Fruit fly (Drosophila melanogaster) whole organism, embryonic: Measurements from ENCODE around the gene POLDIP2.

Source experiments
- CG11247 ChIP-seq: fragments of 200-800 bp; sonication (Bioruptor generic); IDR thresholded peaks from 2 replicates; pipeline ENCODE4 v1.3.6; 2022; ENCODE audit warnings: missing biosample characterization, missing genetic modification characterization
- CG11456 ChIP-seq: fragments of 200-800 bp; sonication (Bioruptor generic); IDR thresholded peaks from 3 replicates; pipeline ENCODE4 v1.3.6; 2022; ENCODE audit warnings: missing biosample characterization, missing genetic modification characterization
- CG15269 ChIP-seq: fragments of 200-800 bp; sonication (Bioruptor generic); optimal IDR thresholded peaks from 2 replicates; lab custom pipeline; 2018; ENCODE audit warnings: missing biosample characterization, mild to moderate bottlenecking, missing genetic modification characterization, moderate library complexity
- CG15479 ChIP-seq: fragments of 200-800 bp; sonication (Bioruptor generic); optimal IDR thresholded peaks from 3 replicates; lab custom pipeline; 2019; ENCODE audit warnings: missing biosample characterization, mild to moderate bottlenecking, missing genetic modification characterization, moderate library complexity
- CG16863 ChIP-seq: fragments of 200-800 bp; sonication (Bioruptor generic); optimal IDR thresholded peaks from 3 replicates; lab custom pipeline; 2016; ENCODE audit warnings: missing biosample characterization, missing genetic modification characterization
- CG17328 ChIP-seq: fragments of 200-800 bp; sonication (Bioruptor generic); IDR thresholded peaks from 2 replicates; pipeline ENCODE4 v1.3.6; 2022; ENCODE audit warnings: missing biosample characterization, missing genetic modification characterization
- CG17385 ChIP-seq: fragments of 200-800 bp; sonication (Bioruptor generic); optimal IDR thresholded peaks from 3 replicates; lab custom pipeline; 2018; ENCODE audit warnings: missing biosample characterization, mild to moderate bottlenecking, missing genetic modification characterization
- CG18619 ChIP-seq: fragments of 200-800 bp; sonication (Bioruptor generic); optimal IDR thresholded peaks from 3 replicates; lab custom pipeline; 2017; ENCODE audit warnings: missing biosample characterization, mild to moderate bottlenecking, missing genetic modification characterization
- CG18764 ChIP-seq: fragments of 200-800 bp; sonication (Bioruptor generic); optimal IDR thresholded peaks from 3 replicates; lab custom pipeline; 2016; ENCODE audit warnings: missing biosample characterization, missing genetic modification characterization
- CG31365 ChIP-seq: fragments of 200-800 bp; sonication (Bioruptor generic); optimal IDR thresholded peaks from 2 replicates; lab custom pipeline; 2018; ENCODE audit warnings: missing biosample characterization, mild to moderate bottlenecking, missing genetic modification characterization
- CG34224 ChIP-seq: fragments of 200-800 bp; sonication (Bioruptor generic); IDR thresholded peaks from 3 replicates; pipeline ENCODE4 v1.3.6; 2022; ENCODE audit warnings: missing biosample characterization, missing genetic modification characterization; ENCODE audit not compliant: partially characterized antibody
- CG34376 ChIP-seq: fragments of 200-800 bp; sonication (Bioruptor generic); optimal IDR thresholded peaks from 2 replicates; lab custom pipeline; 2018; ENCODE audit warnings: missing biosample characterization, mild to moderate bottlenecking, missing genetic modification characterization
- CG5953 ChIP-seq: fragments of 200-800 bp; sonication (Bioruptor generic); IDR thresholded peaks from 2 replicates; pipeline ENCODE4 v1.3.6; 2022; ENCODE audit warnings: missing biosample characterization, missing genetic modification characterization
- CG6175 ChIP-seq: fragments of 200-800 bp; sonication (Bioruptor generic); IDR thresholded peaks from 3 replicates; pipeline ENCODE4 v1.3.6; 2022; ENCODE audit warnings: missing biosample characterization, missing genetic modification characterization
- CG7271 ChIP-seq: fragments of 200-800 bp; sonication (Bioruptor generic); optimal IDR thresholded peaks from 2 replicates; lab custom pipeline; 2018; ENCODE audit warnings: missing biosample characterization, mild to moderate bottlenecking, missing genetic modification characterization, moderate library complexity
- Dbx ChIP-seq: fragments of 200-800 bp; sonication (Bioruptor generic); IDR thresholded peaks from 3 replicates; pipeline ENCODE4 v1.3.6; 2022; ENCODE audit warnings: missing biosample characterization, missing genetic modification characterization
- Deaf1 ChIP-seq: fragments of 200-800 bp; optimal IDR thresholded peaks from 3 replicates; lab custom pipeline; 2019; ENCODE audit warnings: missing biosample characterization, mild to moderate bottlenecking, missing genetic modification characterization, moderate library complexity
- Dip3 ChIP-seq: fragments of 200-800 bp; sonication (Bioruptor generic); optimal IDR thresholded peaks from 3 replicates; lab custom pipeline; 2016; ENCODE audit warnings: missing biosample characterization, missing genetic modification characterization
- Dll ChIP-seq: fragments of 200-800 bp; sonication (Bioruptor generic); IDR thresholded peaks from 4 replicates; pipeline ENCODE4 v1.3.6; 2022; ENCODE audit warnings: missing biosample characterization, missing genetic modification characterization; ENCODE audit not compliant: partially characterized antibody
- E2f2 ChIP-seq: fragments of 200-800 bp; sonication (Bioruptor generic); IDR thresholded peaks from 2 replicates; pipeline ENCODE4 v1.3.6; 2022; ENCODE audit warnings: missing biosample characterization, missing genetic modification characterization
- Eip74EF ChIP-seq, 2 experiments: fragments of 200-800 bp in 1 of 2; fragments of >200 bp in 1 of 2; sonication (Bioruptor generic) in 1 of 2; optimal IDR thresholded peaks; 2 replicates each; lab custom pipeline; 2017 to 2019; ENCODE audit warnings: missing biosample characterization in 2 of 2, missing genetic modification characterization in 2 of 2, mild to moderate bottlenecking in 1 of 2, moderate library complexity in 1 of 2
- Elba2 ChIP-seq: fragments of 200-800 bp; sonication (Bioruptor generic); optimal IDR thresholded peaks from 3 replicates; lab custom pipeline; 2016; ENCODE audit warnings: missing biosample characterization, missing genetic modification characterization
- Gug ChIP-seq: fragments of 200-800 bp; sonication (Bioruptor generic); IDR thresholded peaks from 4 replicates; pipeline ENCODE4 v1.3.6; 2022; ENCODE audit warnings: missing biosample characterization, missing genetic modification characterization
- HLHmδ ChIP-seq: fragments of 200-800 bp; sonication (Bioruptor generic); optimal IDR thresholded peaks from 2 replicates; lab custom pipeline; 2018; ENCODE audit warnings: missing biosample characterization, mild to moderate bottlenecking, missing genetic modification characterization, moderate library complexity
- Hr78 ChIP-seq, 2 experiments: fragments of 200-800 bp in 1 of 2; fragments of >200 bp in 1 of 2; sonication (Bioruptor generic) in 1 of 2; optimal IDR thresholded peaks; 2 replicates each; lab custom pipeline; 2017 to 2019; ENCODE audit warnings: missing biosample characterization in 2 of 2, missing genetic modification characterization in 2 of 2, mild to moderate bottlenecking in 1 of 2, moderate library complexity in 1 of 2
- MESR4 ChIP-seq: fragments of 200-800 bp; sonication (Bioruptor generic); optimal IDR thresholded peaks from 2 replicates; lab custom pipeline; 2018; ENCODE audit warnings: missing biosample characterization, mild to moderate bottlenecking, missing genetic modification characterization, moderate library complexity
- Trl ChIP-seq, 3 experiments: fragments of >200 bp in 2 of 3; fragments of 200-800 bp in 1 of 3; sonication (Bioruptor generic) in 1 of 3; optimal IDR thresholded peaks; 2 replicates in 1 of 3; 3 replicates in 2 of 3; lab custom pipeline; 2016 to 2017; ENCODE audit warnings: missing biosample characterization in 1 of 3, missing genetic modification characterization in 1 of 3
- YL-1 ChIP-seq: fragments of 200-800 bp; sonication (Bioruptor generic); optimal IDR thresholded peaks from 3 replicates; lab custom pipeline; 2017; ENCODE audit warnings: missing biosample characterization, mild to moderate bottlenecking, missing genetic modification characterization
- ac ChIP-seq: fragments of 200-800 bp; sonication (Bioruptor generic); optimal IDR thresholded peaks from 3 replicates; lab custom pipeline; 2017; ENCODE audit warnings: missing biosample characterization, mild to moderate bottlenecking, missing genetic modification characterization
- bbx ChIP-seq: fragments of 200-800 bp; sonication (Bioruptor generic); IDR thresholded peaks from 2 replicates; pipeline ENCODE4 v1.3.6; 2022; ENCODE audit warnings: missing biosample characterization, missing genetic modification characterization; ENCODE audit not compliant: partially characterized antibody
- caup ChIP-seq: fragments of 200-800 bp; sonication (Bioruptor generic); optimal IDR thresholded peaks from 3 replicates; lab custom pipeline; 2017; ENCODE audit warnings: missing biosample characterization, mild to moderate bottlenecking, missing genetic modification characterization, moderate library complexity; ENCODE audit not compliant: severe bottlenecking
- dysf ChIP-seq: fragments of 200-800 bp; sonication (Bioruptor generic); IDR thresholded peaks from 3 replicates; pipeline ENCODE4 v1.3.6; 2022; ENCODE audit warnings: missing biosample characterization, missing genetic modification characterization
- hkb ChIP-seq, 2 experiments: fragments of 200-800 bp in 1 of 2; fragments of >200 bp in 1 of 2; sonication (Bioruptor generic) in 1 of 2; IDR thresholded peaks in 1 of 2; optimal IDR thresholded peaks in 1 of 2; 2 replicates each; pipeline versions ENCODE4 v1.3.6 to Lab custom; 2017 to 2022; ENCODE audit warnings: missing biosample characterization in 1 of 2, missing genetic modification characterization in 1 of 2
- pan ChIP-seq, 4 experiments: fragments of >200 bp in 3 of 4; fragments of 200-800 bp in 1 of 4; sonication (Bioruptor generic) in 1 of 4; optimal IDR thresholded peaks in 3 of 4; IDR thresholded peaks in 1 of 4; 2 replicates each; pipeline versions ENCODE4 v1.3.6 to Lab custom; 2017 to 2022; ENCODE audit warnings: missing biosample characterization in 2 of 4, missing genetic modification characterization in 2 of 4, mixed read lengths in 1 of 4
- prd ChIP-seq, 3 experiments: fragments of >200 bp in 2 of 3; fragments of 200-800 bp in 1 of 3; sonication (Bioruptor generic) in 1 of 3; optimal IDR thresholded peaks in 2 of 3; IDR thresholded peaks in 1 of 3; 2 replicates in 2 of 3; 3 replicates in 1 of 3; pipeline versions ENCODE4 v1.3.6 to Lab custom; 2017 to 2022; ENCODE audit warnings: missing biosample characterization in 1 of 3, missing genetic modification characterization in 1 of 3
- scrt ChIP-seq: fragments of 200-800 bp; sonication (Bioruptor generic); optimal IDR thresholded peaks from 2 replicates; lab custom pipeline; 2018; ENCODE audit warnings: missing biosample characterization, mild to moderate bottlenecking, missing genetic modification characterization, moderate library complexity
- sd ChIP-seq: fragments of 200-800 bp; sonication (Bioruptor generic); optimal IDR thresholded peaks from 3 replicates; lab custom pipeline; 2018; ENCODE audit warnings: missing biosample characterization, mild to moderate bottlenecking, missing genetic modification characterization, moderate library complexity
- seq ChIP-seq: fragments of 200-800 bp; sonication (Bioruptor generic); IDR thresholded peaks from 2 replicates; pipeline ENCODE4 v1.3.6; 2022; ENCODE audit warnings: missing biosample characterization, missing genetic modification characterization
- sim ChIP-seq: fragments of 200-800 bp; sonication (Bioruptor generic); IDR thresholded peaks from 2 replicates; pipeline ENCODE4 v1.3.6; 2022; ENCODE audit warnings: missing biosample characterization, missing genetic modification characterization
- sob ChIP-seq: fragments of 200-800 bp; sonication (Bioruptor generic); IDR thresholded peaks from 2 replicates; pipeline ENCODE4 v1.3.6; 2022; ENCODE audit warnings: missing biosample characterization, missing genetic modification characterization
- sr ChIP-seq: fragments of 200-800 bp; sonication (Bioruptor generic); IDR thresholded peaks from 3 replicates; pipeline ENCODE4 v1.3.6; 2022; ENCODE audit warnings: missing biosample characterization, missing genetic modification characterization
- tup ChIP-seq: fragments of 200-800 bp; sonication (Bioruptor generic); optimal IDR thresholded peaks from 2 replicates; lab custom pipeline; 2016; ENCODE audit warnings: missing biosample characterization, mild to moderate bottlenecking, missing genetic modification characterization, moderate library complexity
- zen2 ChIP-seq: fragments of 200-800 bp; sonication (Bioruptor generic); IDR thresholded peaks from 3 replicates; pipeline ENCODE4 v1.3.6; 2022; ENCODE audit warnings: missing biosample characterization, missing genetic modification characterization; ENCODE audit not compliant: partially characterized antibody
- zfh1 ChIP-seq: fragments of 200-800 bp; sonication (Bioruptor generic); IDR thresholded peaks from 3 replicates; pipeline ENCODE4 v1.3.6; 2022; ENCODE audit warnings: missing biosample characterization, missing genetic modification characterization

POLDIP2 gene

dm6 chr3R:5517002-5517875 is 49.7 kb downstream of the POLDIP2 start, which contains the start of gene Itpr (continued):
- TF ChIP-seq Eip74EF (GFP tag; optimal IDR thresholded peaks at IDR 0.05; lab: Kevin White, UChicago), result peak in 1 of 2 experiments; percentile 55
- peak; percentile 54 for TF ChIP-seq bbx
- peak; percentile 69 for TF ChIP-seq CG17385 (GFP tag; lab: Kevin White, UChicago)
- no peak for TF ChIP-seq CG11456
- TF ChIP-seq Gug (GFP tag; lab: Robert Waterston, UW), result no peak
- no peak for TF ChIP-seq sim (GFP tag; lab: Robert Waterston, UW)
- TF ChIP-seq HLHmδ, result peak; percentile 55
- peak; percentile 33 for TF ChIP-seq YL-1 (GFP tag; lab: Kevin White, UChicago)
- no peak for TF ChIP-seq CG11247
- TF ChIP-seq CG16863, result no peak
- no peak for TF ChIP-seq CG18619 (GFP tag; lab: Kevin White, UChicago)
- TF ChIP-seq CG34376 (GFP tag; lab: Kevin White, UChicago), result peak; percentile 15
- peak; percentile 26; the same call in 1 of the 2 replicates for TF ChIP-seq CG17328 (GFP tag; lab: Robert Waterston, UW)
- 0 out of 2 replicates have a peak, but pooled peaks have one; percentile 45 for TF ChIP-seq sob (GFP tag; lab: Robert Waterston, UW)
- TF ChIP-seq sr (GFP tag; lab: Robert Waterston, UW), result peak; percentile 41; the same call in 1 of the 3 replicates
- peak; percentile 15 for TF ChIP-seq caup (GFP tag; lab: Kevin White, UChicago)
- no peak for TF ChIP-seq CG6175 (GFP tag; lab: Robert Waterston, UW)
- TF ChIP-seq scrt, result peak; percentile 2
- 0 out of 2 replicates have a peak, but pooled peaks have one; percentile 11 for TF ChIP-seq CG5953 (GFP tag; lab: Robert Waterston, UW)
- TF ChIP-seq Hr78 (GFP tag; optimal IDR thresholded peaks at IDR 0.05; lab: Kevin White, UChicago), result peak in 1 of 2 experiments; percentile 75
- TF ChIP-seq CG15479 (GFP tag; lab: Kevin White, UChicago), result peak; percentile 18
- no peak for TF ChIP-seq seq (GFP tag; lab: Robert Waterston, UW)
- no peak for TF ChIP-seq zen2
- TF ChIP-seq Dll (GFP tag; lab: Robert Waterston, UW), result peak; percentile 54; the same call in 2 of the 4 replicates
- TF ChIP-seq CG15269 (tag; lab: Kevin White, UChicago), result no peak
- TF ChIP-seq Elba2 (GFP tag; lab: Kevin White, UChicago), result peak; percentile 75
- TF ChIP-seq zfh1, result 0 out of 3 replicates have a peak, but pooled peaks have one; percentile 3
- TF ChIP-seq MESR4, result peak; percentile 41
- peak; percentile 34; the same call in 1 of the 2 replicates for TF ChIP-seq E2f2 (GFP tag; lab: Robert Waterston, UW)
- no peak for TF ChIP-seq pan (optimal IDR thresholded peaks at IDR 0.05; lab: Kevin White, UChicago)
- TF ChIP-seq pan (GFP tag; optimal IDR thresholded peaks at IDR 0.05 in 1 of 2, IDR thresholded peaks at IDR 0.05 in 1 of 2), result peak in 1 of 2 experiments; percentile 6
- TF ChIP-seq CG18764 (GFP tag; lab: Kevin White, UChicago), result no peak
- peak; percentile 5 for TF ChIP-seq ac
- TF ChIP-seq Deaf1 (tag; lab: Kevin White, UChicago), result peak; percentile 70
- peak; percentile 9 to 38 for TF ChIP-seq Trl (optimal IDR thresholded peaks at IDR 0.05; lab: Kevin White, UChicago)
- TF ChIP-seq Trl (GFP tag; optimal IDR thresholded peaks at IDR 0.05; lab: Kevin White, UChicago), result no peak
- TF ChIP-seq tup (GFP tag; lab: Kevin White, UChicago), result no peak
- no peak for TF ChIP-seq Dip3 (GFP tag; lab: Kevin White, UChicago)
- TF ChIP-seq CG31365 (tag; lab: Kevin White, UChicago), result no peak
- 0 out of 3 replicates have a peak, but pooled peaks have one; percentile 28 for TF ChIP-seq Dbx
- 0 out of 3 replicates have a peak, but pooled peaks have one; percentile 18 for TF ChIP-seq dysf
- TF ChIP-seq hkb (optimal IDR thresholded peaks at IDR 0.05; lab: Kevin White, UChicago), result no peak
- TF ChIP-seq hkb (GFP tag; IDR thresholded peaks at IDR 0.05; lab: Robert Waterston, UW), result peak; percentile 28
- TF ChIP-seq sd (tag; lab: Kevin White, UChicago), result peak; percentile 44
- no peak for TF ChIP-seq prd (optimal IDR thresholded peaks at IDR 0.05; lab: Kevin White, UChicago)
- peak; percentile 13; the same call in 1 of the 3 replicates for TF ChIP-seq prd (GFP tag; IDR thresholded peaks at IDR 0.05; lab: Robert Waterston, UW)
- no peak for TF ChIP-seq CG34224 (GFP tag; lab: Robert Waterston, UW)
- no peak for TF ChIP-seq CG7271 (tag; lab: Kevin White, UChicago)
